Worm (Caenorhabditis elegans) whole organism, late embryonic: ENCODE results near the gene cysl-4.

ENCODE experiments used
- C38D4.7 ChIP-seq: fragments of 200-800 bp; sonication (Bioruptor generic); optimal IDR thresholded peaks from 2 replicates; lab custom pipeline; 2018; ENCODE audit warnings: mild to moderate bottlenecking, missing genetic modification characterization, moderate library complexity, missing compliant biosample characterization
- F13H6.1 ChIP-seq: sonication (generic microtip); optimal IDR thresholded peaks from 2 replicates; lab custom pipeline; 2016; ENCODE audit warnings: missing genetic modification characterization, missing compliant biosample characterization
- K02D7.2 ChIP-seq: sonication (generic microtip); optimal IDR thresholded peaks from 2 replicates; lab custom pipeline; 2017; ENCODE audit warnings: mild to moderate bottlenecking, missing genetic modification characterization, missing compliant biosample characterization
- K09A11.1 ChIP-seq: sonication (generic microtip); optimal IDR thresholded peaks from 2 replicates; lab custom pipeline; 2017; ENCODE audit warnings: antibody characterized with exemption, mild to moderate bottlenecking, missing genetic modification characterization, missing compliant biosample characterization; ENCODE audit not compliant: insufficient read depth
- T23F11.4 ChIP-seq: fragments of 200-800 bp; sonication (Bioruptor generic); optimal IDR thresholded peaks from 2 replicates; lab custom pipeline; 2018; ENCODE audit warnings: mild to moderate bottlenecking, missing genetic modification characterization, missing compliant biosample characterization
- Y22D7AL.16 ChIP-seq: sonication (generic microtip); optimal IDR thresholded peaks from 2 replicates; lab custom pipeline; 2016; ENCODE audit warnings: missing genetic modification characterization, missing compliant biosample characterization
- ceh-14 ChIP-seq: sonication (generic microtip); optimal IDR thresholded peaks from 2 replicates; lab custom pipeline; 2016; ENCODE audit warnings: missing genotype, missing genetic modification characterization, missing compliant biosample characterization
- ceh-18 ChIP-seq: sonication (generic microtip); optimal IDR thresholded peaks from 2 replicates; lab custom pipeline; 2016; ENCODE audit warnings: missing genetic modification characterization, missing compliant biosample characterization
- ceh-19 ChIP-seq: fragments of 200-800 bp; sonication (Bioruptor generic); optimal IDR thresholded peaks from 2 replicates; lab custom pipeline; 2018; ENCODE audit warnings: mild to moderate bottlenecking, missing genetic modification characterization, missing compliant biosample characterization
- ceh-2 ChIP-seq: sonication (generic microtip); optimal IDR thresholded peaks from 2 replicates; lab custom pipeline; 2016; ENCODE audit warnings: missing genotype, missing genetic modification characterization, missing compliant biosample characterization
- ceh-24 ChIP-seq: sonication (generic microtip); optimal IDR thresholded peaks from 2 replicates; lab custom pipeline; 2016; ENCODE audit warnings: mild to moderate bottlenecking, missing genetic modification characterization, missing compliant biosample characterization
- ceh-30 ChIP-seq: fragments of 150-350 bp; optimal IDR thresholded peaks from 2 replicates; lab custom pipeline; 2014; ENCODE audit warnings: missing biosample characterization, missing genetic modification characterization
- ceh-31 ChIP-seq: sonication (generic microtip); optimal IDR thresholded peaks from 2 replicates; lab custom pipeline; 2016; ENCODE audit warnings: missing genetic modification characterization, missing compliant biosample characterization
- ceh-34 ChIP-seq: sonication (generic microtip); optimal IDR thresholded peaks from 2 replicates; lab custom pipeline; 2016; ENCODE audit warnings: mild to moderate bottlenecking, missing genetic modification characterization, missing compliant biosample characterization
- ceh-45 ChIP-seq: fragments of 200-800 bp; sonication (Bioruptor generic); IDR thresholded peaks from 2 replicates; pipeline ENCODE4 v1.3.6; 2022; ENCODE audit warnings: missing genetic modification reagents, missing genetic modification characterization, missing compliant biosample characterization
- ceh-6 ChIP-seq: fragments of 200-800 bp; sonication (Bioruptor generic); optimal IDR thresholded peaks from 2 replicates; lab custom pipeline; 2018; ENCODE audit warnings: mild to moderate bottlenecking, missing genetic modification characterization, missing compliant biosample characterization
- ceh-9 ChIP-seq: sonication (generic microtip); optimal IDR thresholded peaks from 2 replicates; lab custom pipeline; 2016; ENCODE audit warnings: mild to moderate bottlenecking, missing genetic modification characterization, inconsistent platforms, missing compliant biosample characterization
- che-1 ChIP-seq: sonication (generic microtip); optimal IDR thresholded peaks from 2 replicates; lab custom pipeline; 2016; ENCODE audit warnings: mild to moderate bottlenecking, missing genetic modification characterization, missing compliant biosample characterization
- dmd-4 ChIP-seq: sonication (generic microtip); optimal IDR thresholded peaks from 2 replicates; lab custom pipeline; 2016; ENCODE audit warnings: borderline replicate concordance, missing genetic modification characterization, missing compliant biosample characterization
- eyg-1 ChIP-seq: sonication (generic microtip); optimal IDR thresholded peaks from 2 replicates; lab custom pipeline; 2016; ENCODE audit warnings: missing genotype, missing genetic modification characterization, missing compliant biosample characterization
- fax-1 ChIP-seq: sonication (generic microtip); optimal IDR thresholded peaks from 2 replicates; lab custom pipeline; 2016; ENCODE audit warnings: missing genotype, missing genetic modification characterization, missing compliant biosample characterization
- fkh-6 ChIP-seq: sonication (generic microtip); optimal IDR thresholded peaks from 2 replicates; lab custom pipeline; 2016; ENCODE audit warnings: missing genetic modification characterization, missing compliant biosample characterization
- gmeb-2 ChIP-seq: sonication (generic microtip); optimal IDR thresholded peaks from 2 replicates; lab custom pipeline; 2016; ENCODE audit warnings: missing genetic modification characterization, inconsistent platforms, missing compliant biosample characterization
- hlh-13 ChIP-seq: fragments of 200-800 bp; sonication (Bioruptor generic); optimal IDR thresholded peaks from 2 replicates; lab custom pipeline; 2018; ENCODE audit warnings: mild to moderate bottlenecking, missing genetic modification characterization, missing compliant biosample characterization
- hlh-30 ChIP-seq: sonication (generic microtip); optimal IDR thresholded peaks from 2 replicates; lab custom pipeline; 2017; ENCODE audit warnings: antibody characterized with exemption, missing genetic modification characterization, missing compliant biosample characterization; ENCODE audit not compliant: insufficient read depth
- hlh-6 ChIP-seq: sonication (generic microtip); optimal IDR thresholded peaks from 2 replicates; lab custom pipeline; 2016; ENCODE audit warnings: missing genotype, missing genetic modification characterization, missing compliant biosample characterization
- lim-6 ChIP-seq: sonication (generic microtip); optimal IDR thresholded peaks from 2 replicates; lab custom pipeline; 2016; ENCODE audit warnings: missing genetic modification characterization, missing compliant biosample characterization
- lin-11 ChIP-seq: fragments of 200-800 bp; sonication (Bioruptor generic); optimal IDR thresholded peaks from 2 replicates; lab custom pipeline; 2018; ENCODE audit warnings: mild to moderate bottlenecking, missing genetic modification characterization, missing compliant biosample characterization
- madf-2 ChIP-seq: sonication (generic microtip); optimal IDR thresholded peaks from 2 replicates; lab custom pipeline; 2017; ENCODE audit warnings: missing genetic modification characterization, missing compliant biosample characterization
- mec-3 ChIP-seq: sonication (generic microtip); optimal IDR thresholded peaks from 2 replicates; lab custom pipeline; 2016; ENCODE audit warnings: borderline replicate concordance, missing genetic modification characterization, missing compliant biosample characterization
- nfya-1 ChIP-seq: sonication (generic microtip); optimal IDR thresholded peaks from 2 replicates; lab custom pipeline; 2017; ENCODE audit warnings: missing genetic modification characterization, mild to moderate bottlenecking, missing compliant biosample characterization, antibody characterized with exemption, moderate library complexity
- npax-4 ChIP-seq: sonication (generic microtip); optimal IDR thresholded peaks from 2 replicates; lab custom pipeline; 2016; ENCODE audit warnings: missing genetic modification characterization, missing compliant biosample characterization
- pag-3 ChIP-seq: sonication (generic microtip); optimal IDR thresholded peaks from 2 replicates; lab custom pipeline; 2016; ENCODE audit warnings: missing compliant biosample characterization, missing genetic modification characterization, borderline replicate concordance
- pros-1 ChIP-seq: fragments of 150-350 bp; optimal IDR thresholded peaks from 2 replicates; lab custom pipeline; 2014; ENCODE audit warnings: missing biosample characterization, missing genetic modification reagents, missing genetic modification characterization
- ref-2 ChIP-seq: sonication (generic microtip); optimal IDR thresholded peaks from 2 replicates; lab custom pipeline; 2016; ENCODE audit warnings: missing genetic modification characterization, missing compliant biosample characterization
- rnt-1 ChIP-seq: sonication (generic microtip); optimal IDR thresholded peaks from 2 replicates; lab custom pipeline; 2016; ENCODE audit warnings: missing genetic modification characterization, missing compliant biosample characterization
- sox-2 ChIP-seq: fragments of 200-800 bp; sonication (Bioruptor generic); IDR thresholded peaks from 2 replicates; pipeline ENCODE4 v1.3.6; 2022; ENCODE audit warnings: missing genetic modification reagents, missing genetic modification characterization, missing compliant biosample characterization
- sox-4 ChIP-seq: sonication (generic microtip); optimal IDR thresholded peaks from 2 replicates; lab custom pipeline; 2017; ENCODE audit warnings: mild to moderate bottlenecking, missing genetic modification characterization, inconsistent platforms, missing compliant biosample characterization
- unc-42 ChIP-seq: sonication (generic microtip); optimal IDR thresholded peaks from 2 replicates; lab custom pipeline; 2016; ENCODE audit warnings: missing genotype, missing genetic modification characterization, missing compliant biosample characterization
- unc-86 ChIP-seq: sonication (generic microtip); optimal IDR thresholded peaks from 2 replicates; lab custom pipeline; 2016; ENCODE audit warnings: missing genetic modification characterization, missing compliant biosample characterization
- zip-5 ChIP-seq: sonication (generic microtip); optimal IDR thresholded peaks from 2 replicates; lab custom pipeline; 2016; ENCODE audit warnings: missing genetic modification characterization, missing compliant biosample characterization
- ztf-16 ChIP-seq: sonication (generic microtip); optimal IDR thresholded peaks from 2 replicates; lab custom pipeline; 2017; ENCODE audit warnings: missing genetic modification characterization, missing compliant biosample characterization

The cysl-4 gene

DNA sequence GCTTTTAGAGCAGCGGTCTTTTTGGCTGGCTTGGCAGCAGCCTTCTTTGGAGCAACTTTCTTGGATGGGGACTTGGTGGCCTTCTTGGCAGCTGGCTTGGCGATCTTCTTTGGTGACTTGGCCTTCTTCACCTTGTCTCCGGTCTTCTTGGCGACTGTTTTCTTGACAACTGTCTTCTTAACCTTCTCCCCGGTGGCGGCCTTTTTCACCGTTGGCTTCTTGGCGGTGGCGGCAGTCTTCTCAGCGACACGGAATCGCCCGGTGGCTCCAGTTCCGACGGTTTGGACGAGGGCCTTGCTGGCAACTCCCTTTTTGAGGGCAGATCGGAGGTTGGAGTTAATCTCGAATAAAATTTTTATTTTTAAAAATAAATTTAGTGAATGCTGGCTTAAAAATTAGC, 25.9 kb downstream of the cysl-4 start:
- no peak for TF ChIP-seq K02D7.2
- TF ChIP-seq hlh-6 (tag; lab: Kevin White, UChicago), result no peak
- TF ChIP-seq ceh-6 (GFP tag; lab: Kevin White, UChicago), result no peak
- TF ChIP-seq lim-6, result no peak
- no peak for TF ChIP-seq ceh-9
- TF ChIP-seq ceh-34 (tag; lab: Kevin White, UChicago), result no peak
- TF ChIP-seq unc-42 (tag; lab: Kevin White, UChicago), result no peak
- TF ChIP-seq ceh-2, result no peak
- no peak for TF ChIP-seq unc-86

DNA sequence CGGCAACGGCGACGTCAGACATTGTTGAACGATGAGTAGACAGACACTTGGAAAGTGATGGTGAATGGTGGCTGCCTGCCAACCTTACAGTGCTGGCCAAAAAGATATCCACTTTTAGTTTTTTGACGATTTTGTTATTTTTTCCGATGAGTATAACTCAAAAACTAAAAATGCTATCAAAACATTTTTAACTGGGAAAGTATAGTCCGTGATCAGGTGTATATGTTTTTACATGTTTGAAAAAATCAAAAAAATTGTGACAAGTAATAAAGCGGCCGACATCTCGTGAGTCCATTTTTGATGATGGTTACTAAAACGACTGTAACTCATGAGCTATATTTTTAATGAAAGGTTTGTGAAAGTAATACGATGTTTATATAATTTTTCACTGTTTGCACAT, 26.7 kb downstream of the cysl-4 start, which contains the start of gene hil-6:
hil-6 (minus strand) TSS at position 101 of the 400 bp plus-strand sequence.
- TF ChIP-seq fax-1 (tag; lab: Kevin White, UChicago) (no peak), npax-4 (tag; lab: Kevin White, UChicago) (no peak), eyg-1 (no peak), gmeb-2 (no peak), ceh-45 (GFP tag; lab: Robert Waterston, UW) (no peak), ref-2 (tag; lab: Kevin White, UChicago) (no peak), hlh-30 (no peak), lin-11 (tag; lab: Kevin White, UChicago) (no peak), ceh-30 (no peak), ceh-34 (tag; lab: Kevin White, UChicago) (no peak)

DNA sequence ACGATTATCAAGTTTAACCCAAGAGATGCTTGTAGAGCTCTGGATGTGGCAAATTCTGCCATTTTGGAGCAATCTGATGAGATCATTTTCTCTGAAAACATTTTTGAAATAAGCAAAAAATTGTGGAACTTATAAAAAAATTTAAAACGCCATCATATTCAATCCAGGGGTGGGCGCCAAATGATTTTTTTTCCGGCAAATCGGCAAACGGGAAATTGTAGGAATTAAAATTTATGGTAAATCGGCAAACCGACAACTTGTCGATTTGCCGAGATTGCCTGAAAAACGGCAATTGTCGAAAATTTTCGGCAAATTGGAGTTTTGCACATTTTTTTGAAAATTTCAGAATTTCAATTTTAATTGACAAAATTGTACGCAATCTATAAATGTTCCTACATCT, 30.8 kb downstream of the cysl-4 start, which contains the start of gene srab-23:
srab-23 (minus strand) TSS at position 101 of the 400 bp plus-strand sequence.
- TF ChIP-seq ceh-45 (GFP tag; lab: Robert Waterston, UW) (no peak), mec-3 (tag; lab: Kevin White, UChicago) (no peak), nfya-1 (tag; lab: Kevin White, UChicago) (no peak), zip-5 (tag; lab: Kevin White, UChicago) (no peak), ceh-14 (no peak), madf-2 (tag; lab: Kevin White, UChicago) (no peak), rnt-1 (no peak), npax-4 (tag; lab: Kevin White, UChicago) (no peak), T23F11.4 (GFP tag; lab: Kevin White, UChicago) (no peak), ceh-34 (tag; lab: Kevin White, UChicago) (no peak), ceh-31 (tag; lab: Kevin White, UChicago) (no peak), pag-3 (no peak), fkh-6 (tag; lab: Kevin White, UChicago) (no peak), dmd-4 (no peak), ceh-9 (no peak), ceh-19 (no peak), ceh-18 (tag; lab: Kevin White, UChicago) (no peak), ceh-6 (GFP tag; lab: Kevin White, UChicago) (no peak), ztf-16 (no peak)

DNA sequence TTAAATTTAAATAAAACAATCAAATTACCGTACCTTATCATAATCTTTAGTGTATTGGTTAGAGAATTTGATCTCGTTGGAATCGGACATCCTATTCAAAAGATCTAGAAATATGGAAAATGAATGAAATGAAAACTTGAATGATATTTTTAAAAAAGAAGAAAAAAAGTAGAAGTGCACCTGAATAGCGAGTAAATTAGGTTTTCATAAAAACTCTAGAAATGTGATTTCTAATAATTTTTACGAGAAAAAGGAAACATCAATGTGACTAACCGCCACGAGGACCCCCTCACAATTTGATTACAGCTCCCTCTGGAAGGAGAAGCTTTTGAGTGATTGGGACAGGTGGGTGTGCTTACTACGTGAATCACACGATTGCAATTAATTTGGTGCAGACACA, 41.2 kb downstream of the cysl-4 start, which contains the start of gene Y40B10A.5:
Y40B10A.5 (minus strand) TSS at position 101 of the 400 bp plus-strand sequence.
- TF ChIP-seq ceh-30, result no peak

DNA sequence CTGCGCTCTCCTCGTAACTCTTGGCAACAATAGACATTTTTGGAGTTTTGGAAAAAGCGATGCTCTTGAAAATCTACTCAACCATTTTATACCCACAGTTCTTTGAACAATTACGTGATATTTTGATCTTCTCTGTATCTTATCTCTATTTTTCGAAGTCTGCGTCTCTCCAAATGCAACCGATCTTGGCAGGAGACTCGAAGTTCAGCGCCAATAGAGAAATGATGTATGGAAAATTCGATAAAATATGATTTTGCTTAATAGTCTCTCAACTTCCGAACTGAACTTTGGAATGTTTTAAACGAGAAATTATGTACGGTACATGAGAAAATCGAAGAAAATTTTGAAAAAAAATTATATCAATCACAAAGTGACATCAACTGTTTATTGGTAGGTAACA, 45.4 kb downstream of the cysl-4 start, which contains the start of gene comt-4:
comt-4 (minus strand) TSS at position 50 of the 400 bp plus-strand sequence.
- TF ChIP-seq lin-11 (tag; lab: Kevin White, UChicago), result no peak
- TF ChIP-seq che-1 (tag; lab: Kevin White, UChicago), result no peak
- no peak for TF ChIP-seq ztf-16
- TF ChIP-seq pros-1 (tag; lab: Kevin White, UChicago), result no peak
- TF ChIP-seq ceh-2, result no peak
- no peak for TF ChIP-seq unc-86
- TF ChIP-seq ceh-24, result no peak
- no peak for TF ChIP-seq sox-2 (GFP tag; lab: Robert Waterston, UW)
- no peak for TF ChIP-seq T23F11.4 (GFP tag; lab: Kevin White, UChicago)
- TF ChIP-seq sox-4 (tag; lab: Kevin White, UChicago), result no peak
- TF ChIP-seq ceh-19, result no peak
- TF ChIP-seq C38D4.7 (GFP tag; lab: Kevin White, UChicago), result no peak
- TF ChIP-seq fkh-6 (tag; lab: Kevin White, UChicago), result no peak
- no peak for TF ChIP-seq Y22D7AL.16
- TF ChIP-seq F13H6.1 (tag; lab: Kevin White, UChicago), result no peak
- TF ChIP-seq K09A11.1 (tag; lab: Kevin White, UChicago), result no peak
- TF ChIP-seq hlh-13 (GFP tag; lab: Kevin White, UChicago), result no peak
- no peak for TF ChIP-seq ceh-18 (tag; lab: Kevin White, UChicago)
